Fruit fly (Drosophila melanogaster) whole organism, embryonic: ENCODE measurements around the gene CG17959.
A peak's percentile ranks its signal among the peaks of the same experiment; 100 is the strongest.

ENCODE experiments used
- ATbp ChIP-seq: fragments of 200-800 bp; sonication (Bioruptor generic); optimal IDR thresholded peaks from 2 replicates; lab custom pipeline; 2017; ENCODE audit warnings: missing biosample characterization, mild to moderate bottlenecking, missing genetic modification characterization, missing genetic modification reagents
- CG12219 ChIP-seq: fragments of 200-800 bp; sonication (Bioruptor generic); optimal IDR thresholded peaks from 3 replicates; lab custom pipeline; 2018; ENCODE audit warnings: missing biosample characterization, mild to moderate bottlenecking, missing genetic modification characterization
- CG13123 ChIP-seq: fragments of 200-800 bp; sonication (Bioruptor generic); optimal IDR thresholded peaks from 2 replicates; lab custom pipeline; 2016; ENCODE audit warnings: missing biosample characterization, missing genetic modification characterization
- CG14965 ChIP-seq: fragments of 200-800 bp; sonication (Bioruptor generic); optimal IDR thresholded peaks from 2 replicates; lab custom pipeline; 2016; ENCODE audit warnings: missing biosample characterization, missing genetic modification characterization, borderline replicate concordance
- CG15269 ChIP-seq: fragments of 200-800 bp; sonication (Bioruptor generic); optimal IDR thresholded peaks from 2 replicates; lab custom pipeline; 2018; ENCODE audit warnings: missing biosample characterization, mild to moderate bottlenecking, missing genetic modification characterization, moderate library complexity
- CG16813 ChIP-seq: fragments of 200-800 bp; sonication (Bioruptor generic); IDR thresholded peaks from 3 replicates; pipeline ENCODE4 v1.3.6; 2022; ENCODE audit warnings: missing biosample characterization, missing genetic modification characterization; ENCODE audit not compliant: partially characterized antibody
- CG17359 ChIP-seq: fragments of 200-800 bp; sonication (Bioruptor generic); optimal IDR thresholded peaks from 3 replicates; lab custom pipeline; 2018; ENCODE audit warnings: missing biosample characterization, mild to moderate bottlenecking, missing genetic modification characterization, moderate library complexity
- CG17385 ChIP-seq: fragments of 200-800 bp; sonication (Bioruptor generic); optimal IDR thresholded peaks from 3 replicates; lab custom pipeline; 2018; ENCODE audit warnings: missing biosample characterization, mild to moderate bottlenecking, missing genetic modification characterization
- CG18476 ChIP-seq: fragments of 200-800 bp; sonication (Bioruptor generic); optimal IDR thresholded peaks from 2 replicates; lab custom pipeline; 2016; ENCODE audit warnings: missing biosample characterization, mild to moderate bottlenecking, missing genetic modification characterization
- CG2202 ChIP-seq: fragments of 200-800 bp; sonication (Bioruptor generic); optimal IDR thresholded peaks from 2 replicates; lab custom pipeline; 2018; ENCODE audit warnings: missing biosample characterization, mild to moderate bottlenecking, missing genetic modification characterization
- CG2875 ChIP-seq: fragments of 200-800 bp; sonication (Bioruptor generic); optimal IDR thresholded peaks from 2 replicates; lab custom pipeline; 2017; ENCODE audit warnings: missing biosample characterization, mild to moderate bottlenecking, missing genetic modification characterization, missing genetic modification reagents
- CG31365 ChIP-seq: fragments of 200-800 bp; sonication (Bioruptor generic); optimal IDR thresholded peaks from 2 replicates; lab custom pipeline; 2018; ENCODE audit warnings: missing biosample characterization, mild to moderate bottlenecking, missing genetic modification characterization
- CG34376 ChIP-seq: fragments of 200-800 bp; sonication (Bioruptor generic); optimal IDR thresholded peaks from 2 replicates; lab custom pipeline; 2018; ENCODE audit warnings: missing biosample characterization, mild to moderate bottlenecking, missing genetic modification characterization
- CG42726 ChIP-seq: fragments of 200-800 bp; sonication (Bioruptor generic); IDR thresholded peaks from 2 replicates; pipeline ENCODE4 v1.3.6; 2022; ENCODE audit warnings: missing biosample characterization, missing genetic modification characterization; ENCODE audit not compliant: partially characterized antibody
- CG4617 ChIP-seq: fragments of 200-800 bp; sonication (Bioruptor generic); optimal IDR thresholded peaks from 3 replicates; lab custom pipeline; 2016; ENCODE audit warnings: missing biosample characterization, missing genetic modification characterization, borderline replicate concordance
- CrebB ChIP-seq: fragments of 200-800 bp; sonication (Bioruptor generic); optimal IDR thresholded peaks from 3 replicates; lab custom pipeline; 2018; ENCODE audit warnings: missing biosample characterization, mild to moderate bottlenecking, missing genetic modification characterization
- D19A ChIP-seq: fragments of 200-800 bp; optimal IDR thresholded peaks from 3 replicates; lab custom pipeline; 2019; ENCODE audit warnings: missing biosample characterization, mild to moderate bottlenecking, missing genetic modification characterization, moderate library complexity
- Deaf1 ChIP-seq: fragments of 200-800 bp; optimal IDR thresholded peaks from 3 replicates; lab custom pipeline; 2019; ENCODE audit warnings: missing biosample characterization, mild to moderate bottlenecking, missing genetic modification characterization, moderate library complexity
- Dref ChIP-seq: fragments of 200-800 bp; sonication (Bioruptor generic); IDR thresholded peaks from 2 replicates; pipeline ENCODE4 v1.3.6; 2022; ENCODE audit warnings: missing biosample characterization, missing genetic modification characterization
- HLH3B ChIP-seq: fragments of 200-800 bp; sonication (Bioruptor generic); IDR thresholded peaks from 2 replicates; pipeline ENCODE4 v1.3.6; 2022; ENCODE audit warnings: missing biosample characterization, missing genetic modification characterization
- HLH4C ChIP-seq: fragments of 200-800 bp; sonication (Bioruptor generic); IDR thresholded peaks from 3 replicates; pipeline ENCODE4 v1.3.6; 2022; ENCODE audit warnings: missing biosample characterization, missing genetic modification characterization; ENCODE audit not compliant: partially characterized antibody
- HmgD ChIP-seq: fragments of 200-800 bp; sonication (Bioruptor generic); optimal IDR thresholded peaks from 3 replicates; lab custom pipeline; 2016; ENCODE audit warnings: missing biosample characterization, missing genetic modification characterization
- HmgZ ChIP-seq: fragments of 200-800 bp; sonication (Bioruptor generic); optimal IDR thresholded peaks from 2 replicates; lab custom pipeline; 2018; ENCODE audit warnings: missing biosample characterization, mild to moderate bottlenecking, missing genetic modification characterization
- Jarid2 ChIP-seq: fragments of 200-800 bp; sonication (Bioruptor generic); optimal IDR thresholded peaks from 3 replicates; lab custom pipeline; 2017; ENCODE audit warnings: mild to moderate bottlenecking, missing biosample characterization, missing genetic modification reagents, missing genetic modification characterization
- Mes4 ChIP-seq: fragments of 200-800 bp; sonication (Bioruptor generic); optimal IDR thresholded peaks from 2 replicates; lab custom pipeline; 2016; ENCODE audit warnings: missing biosample characterization, missing genetic modification characterization
- NFAT ChIP-seq: fragments of 200-800 bp; sonication (Bioruptor generic); IDR thresholded peaks from 2 replicates; pipeline ENCODE4 v1.3.6; 2022; ENCODE audit warnings: missing biosample characterization, missing genetic modification characterization
- NfI ChIP-seq: fragments of 200-800 bp; sonication (Bioruptor generic); optimal IDR thresholded peaks from 3 replicates; lab custom pipeline; 2018; ENCODE audit warnings: missing biosample characterization, mild to moderate bottlenecking, missing genetic modification characterization, moderate library complexity
- Rx ChIP-seq: fragments of 200-800 bp; sonication (Bioruptor generic); IDR thresholded peaks from 2 replicates; pipeline ENCODE4 v1.3.6; 2022; ENCODE audit warnings: missing biosample characterization, missing genetic modification characterization
- Sin3A ChIP-seq: fragments of >200 bp; optimal IDR thresholded peaks from 2 replicates; lab custom pipeline; 2018
- ash1 ChIP-seq: fragments of 200-800 bp; sonication (Bioruptor generic); optimal IDR thresholded peaks from 2 replicates; lab custom pipeline; 2018; ENCODE audit warnings: missing biosample characterization, mild to moderate bottlenecking, missing genetic modification characterization
- cato ChIP-seq: fragments of 200-800 bp; sonication (Bioruptor generic); optimal IDR thresholded peaks from 2 replicates; lab custom pipeline; 2016; ENCODE audit warnings: missing biosample characterization, missing genetic modification characterization, borderline replicate concordance
- chm ChIP-seq: fragments of 200-800 bp; sonication (Bioruptor generic); IDR thresholded peaks from 2 replicates; pipeline ENCODE4 v1.3.6; 2022; ENCODE audit warnings: missing biosample characterization, missing genetic modification characterization
- eve ChIP-seq, 2 experiments: fragments of >200 bp; optimal IDR thresholded peaks; 2 replicates each; lab custom pipeline; 2017; ENCODE audit warnings: missing biosample characterization in 2 of 2, missing genetic modification characterization in 2 of 2
- fd102C ChIP-seq: fragments of 200-800 bp; sonication (Bioruptor generic); optimal IDR thresholded peaks from 2 replicates; lab custom pipeline; 2018; ENCODE audit warnings: missing biosample characterization, mild to moderate bottlenecking, missing genetic modification characterization, moderate library complexity
- ftz-f1 ChIP-seq: fragments of 200-800 bp; sonication (Bioruptor generic); optimal IDR thresholded peaks from 2 replicates; lab custom pipeline; 2016; ENCODE audit warnings: missing biosample characterization, missing genetic modification characterization
- hb ChIP-seq: fragments of 200-800 bp; sonication (Bioruptor generic); IDR thresholded peaks from 3 replicates; pipeline ENCODE4 v1.3.6; 2022; ENCODE audit warnings: missing biosample characterization, missing genetic modification characterization; ENCODE audit not compliant: partially characterized antibody
- hkb ChIP-seq, 2 experiments: fragments of 200-800 bp in 1 of 2; fragments of >200 bp in 1 of 2; sonication (Bioruptor generic) in 1 of 2; IDR thresholded peaks in 1 of 2; optimal IDR thresholded peaks in 1 of 2; 2 replicates each; pipeline versions ENCODE4 v1.3.6 to Lab custom; 2017 to 2022; ENCODE audit warnings: missing biosample characterization in 1 of 2, missing genetic modification characterization in 1 of 2
- luna ChIP-seq: fragments of 200-800 bp; sonication (Bioruptor generic); optimal IDR thresholded peaks from 2 replicates; lab custom pipeline; 2016; ENCODE audit warnings: missing biosample characterization, missing genetic modification characterization
- mam ChIP-seq: fragments of 200-800 bp; sonication (Bioruptor generic); optimal IDR thresholded peaks from 3 replicates; lab custom pipeline; 2016; ENCODE audit warnings: missing biosample characterization, missing genetic modification characterization
- mirr ChIP-seq: fragments of 200-800 bp; sonication (Bioruptor generic); optimal IDR thresholded peaks from 3 replicates; lab custom pipeline; 2018; ENCODE audit warnings: missing biosample characterization, mild to moderate bottlenecking, missing genetic modification characterization
- nerfin-1 ChIP-seq: fragments of 200-800 bp; sonication (Bioruptor generic); optimal IDR thresholded peaks from 3 replicates; lab custom pipeline; 2019; ENCODE audit warnings: missing biosample characterization, mild to moderate bottlenecking, missing genetic modification characterization, moderate library complexity
- peb ChIP-seq: fragments of 200-800 bp; sonication (Bioruptor generic); IDR thresholded peaks from 2 replicates; pipeline ENCODE4 v1.3.6; 2022; ENCODE audit warnings: missing biosample characterization, missing genetic modification characterization
- pita ChIP-seq: fragments of 200-800 bp; sonication (Bioruptor generic); optimal IDR thresholded peaks from 2 replicates; lab custom pipeline; 2017; ENCODE audit warnings: missing biosample characterization, mild to moderate bottlenecking, missing genetic modification characterization
- ranshi ChIP-seq: fragments of 200-800 bp; sonication (Bioruptor generic); IDR thresholded peaks from 2 replicates; pipeline ENCODE4 v1.3.6; 2022; ENCODE audit warnings: missing biosample characterization, missing genetic modification characterization
- repo ChIP-seq: fragments of 200-800 bp; sonication (Bioruptor generic); optimal IDR thresholded peaks from 2 replicates; lab custom pipeline; 2016; ENCODE audit warnings: missing biosample characterization, missing genetic modification characterization
- sug ChIP-seq: fragments of 200-800 bp; optimal IDR thresholded peaks from 2 replicates; lab custom pipeline; 2019; ENCODE audit warnings: missing biosample characterization, mild to moderate bottlenecking, missing genetic modification characterization, moderate library complexity
- tio ChIP-seq: fragments of 200-800 bp; sonication (Bioruptor generic); optimal IDR thresholded peaks from 2 replicates; lab custom pipeline; 2017; ENCODE audit warnings: missing biosample characterization, missing genetic modification characterization, inconsistent platforms
- tx ChIP-seq: fragments of 200-800 bp; sonication (Bioruptor generic); optimal IDR thresholded peaks from 2 replicates; lab custom pipeline; 2016; ENCODE audit warnings: missing biosample characterization, missing genetic modification characterization
- wek ChIP-seq: fragments of 200-800 bp; sonication (Bioruptor generic); optimal IDR thresholded peaks from 3 replicates; lab custom pipeline; 2018; ENCODE audit warnings: missing biosample characterization, mild to moderate bottlenecking, missing genetic modification characterization, moderate library complexity
- zen2 ChIP-seq: fragments of 200-800 bp; sonication (Bioruptor generic); IDR thresholded peaks from 3 replicates; pipeline ENCODE4 v1.3.6; 2022; ENCODE audit warnings: missing biosample characterization, missing genetic modification characterization; ENCODE audit not compliant: partially characterized antibody

Gene CG17959

DNA sequence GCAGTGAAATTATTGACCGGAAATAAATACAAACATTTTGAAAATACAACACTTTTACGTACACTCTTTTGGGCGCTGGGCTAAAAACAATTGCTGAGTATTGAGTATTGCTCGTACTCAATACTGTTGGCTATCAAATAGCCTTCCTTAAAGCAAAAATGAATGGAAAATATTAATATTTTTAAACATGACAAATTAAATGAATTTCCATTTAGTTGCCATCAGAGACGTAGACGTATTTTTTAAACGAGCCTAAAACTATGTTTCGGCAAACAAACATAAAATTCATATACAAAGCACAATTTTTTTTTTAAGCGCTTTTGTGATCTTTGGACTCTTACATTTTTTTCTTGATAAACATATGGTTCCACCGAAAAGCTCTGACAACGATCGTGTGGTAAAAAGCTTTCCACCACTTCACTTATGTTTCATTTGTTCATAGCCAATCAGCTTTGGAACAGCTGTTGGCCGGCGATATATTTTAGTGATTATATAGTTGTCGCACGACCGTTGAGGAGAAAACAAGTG, 715 bp downstream of the CG17959 start, which contains the start of gene CG3603 (continued):
- TF ChIP-seq eve (GFP tag; optimal IDR thresholded peaks at IDR 0.05; lab: Kevin White, UChicago) (no peak), tio (GFP tag; lab: Kevin White, UChicago) (no peak), ash1 (no peak), CG17385 (GFP tag; lab: Kevin White, UChicago) (peak; percentile 18), mirr (GFP tag; lab: Kevin White, UChicago) (no peak), CG34376 (peak; percentile 73), zen2 (no peak), CG15269 (tag; lab: Kevin White, UChicago) (peak; percentile 25), Rx (GFP tag; lab: Robert Waterston, UW) (no peak), Sin3A (lab: Kevin White, UChicago) (no peak), fd102C (GFP tag; lab: Kevin White, UChicago) (no peak), hkb (optimal IDR thresholded peaks at IDR 0.05; lab: Kevin White, UChicago) (no peak), hkb (GFP tag; IDR thresholded peaks at IDR 0.05; lab: Robert Waterston, UW) (no peak), repo (GFP tag; lab: Kevin White, UChicago) (no peak), CG13123 (GFP tag; lab: Kevin White, UChicago) (no peak), wek (GFP tag; lab: Kevin White, UChicago) (no peak), CG2875 (GFP tag; lab: Kevin White, UChicago) (no peak), ftz-f1 (GFP tag; lab: Kevin White, UChicago) (no peak), CG17359 (tag; lab: Kevin White, UChicago) (peak; percentile 76), ranshi (no peak), pita (GFP tag; lab: Kevin White, UChicago) (no peak), Jarid2 (GFP tag; lab: Kevin White, UChicago) (no peak), CG12219 (no peak), luna (GFP tag; lab: Kevin White, UChicago) (no peak), CG31365 (tag; lab: Kevin White, UChicago) (no peak), CG42726 (no peak), CG14965 (no peak), peb (no peak), CG4617 (GFP tag; lab: Kevin White, UChicago) (no peak), nerfin-1 (tag; lab: Kevin White, UChicago) (no peak), CG16813 (GFP tag; lab: Robert Waterston, UW) (no peak), CrebB (no peak), HLH3B (no peak), NfI (GFP tag; lab: Kevin White, UChicago) (peak; percentile 64), mam (GFP tag; lab: Kevin White, UChicago) (no peak), cato (GFP tag; lab: Kevin White, UChicago) (no peak), Mes4 (no peak), chm (GFP tag; lab: Robert Waterston, UW) (no peak), CG18476 (GFP tag; lab: Kevin White, UChicago) (no peak), sug (tag; lab: Kevin White, UChicago) (no peak), Dref (GFP tag; lab: Robert Waterston, UW) (no peak), hb (GFP tag; lab: Robert Waterston, UW) (no peak), HmgZ (tag; lab: Kevin White, UChicago) (no peak), HLH4C (GFP tag; lab: Robert Waterston, UW) (no peak), D19A (tag; lab: Kevin White, UChicago) (no peak), CG2202 (no peak), HmgD (no peak), Deaf1 (no peak), NFAT (GFP tag; lab: Robert Waterston, UW) (no peak), ATbp (GFP tag; lab: Kevin White, UChicago) (peak; percentile 14), tx (GFP tag; lab: Kevin White, UChicago) (no peak)
